Fruit fly (Drosophila melanogaster) whole organism, pupa: Measurements from ENCODE around the gene JhI-21.

Source experiments
- CG10348 ChIP-seq: fragments of 200-800 bp; sonication (Bioruptor generic); IDR thresholded peaks from 2 replicates; pipeline ENCODE4 v1.3.6; 2022; ENCODE audit warnings: missing biosample characterization, missing genetic modification characterization
- CG12605 ChIP-seq: fragments of 200-800 bp; sonication (Bioruptor generic); IDR thresholded peaks from 2 replicates; pipeline ENCODE4 v1.3.6; 2022; ENCODE audit warnings: missing biosample characterization, missing genetic modification characterization
- CG13204 ChIP-seq: fragments of 200-800 bp; sonication (Bioruptor generic); optimal IDR thresholded peaks from 2 replicates; lab custom pipeline; 2018; ENCODE audit warnings: missing biosample characterization, mild to moderate bottlenecking, missing genetic modification characterization, moderate library complexity
- CG15710 ChIP-seq: fragments of 200-800 bp; sonication (Bioruptor generic); optimal IDR thresholded peaks from 2 replicates; lab custom pipeline; 2018; ENCODE audit warnings: missing biosample characterization, mild to moderate bottlenecking, missing genetic modification characterization, moderate library complexity
- CG17806 ChIP-seq: fragments of 200-800 bp; sonication (Bioruptor generic); optimal IDR thresholded peaks from 2 replicates; lab custom pipeline; 2018; ENCODE audit warnings: missing biosample characterization, mild to moderate bottlenecking, missing genetic modification characterization, moderate library complexity
- CG32121 ChIP-seq: fragments of 200-800 bp; sonication (Bioruptor generic); IDR thresholded peaks from 2 replicates; pipeline ENCODE4 v1.3.6; 2022; ENCODE audit warnings: missing biosample characterization, missing genetic modification characterization
- CG34367 ChIP-seq: fragments of 200-800 bp; sonication (Bioruptor generic); optimal IDR thresholded peaks from 2 replicates; lab custom pipeline; 2018; ENCODE audit warnings: missing biosample characterization, mild to moderate bottlenecking, missing genetic modification characterization
- CG8301 ChIP-seq: fragments of 200-800 bp; sonication (Bioruptor generic); optimal IDR thresholded peaks from 2 replicates; lab custom pipeline; 2018; ENCODE audit warnings: missing biosample characterization, mild to moderate bottlenecking, missing genetic modification characterization
- EcR ChIP-seq: fragments of 200-800 bp; sonication (Bioruptor generic); optimal IDR thresholded peaks from 3 replicates; lab custom pipeline; 2019; ENCODE audit warnings: missing biosample characterization, missing genetic modification characterization, mild to moderate bottlenecking, moderate library complexity, missing genetic modification reagents
- Ets98B ChIP-seq: fragments of 200-800 bp; sonication (Bioruptor generic); IDR thresholded peaks from 2 replicates; pipeline ENCODE4 v1.3.6; 2022; ENCODE audit warnings: missing biosample characterization, missing genetic modification characterization
- Pif1B ChIP-seq: fragments of 200-800 bp; sonication (Bioruptor generic); optimal IDR thresholded peaks from 3 replicates; lab custom pipeline; 2016; ENCODE audit warnings: missing biosample characterization, missing genetic modification characterization
- fd96Ca ChIP-seq: fragments of 200-800 bp; sonication (Bioruptor generic); IDR thresholded peaks from 3 replicates; pipeline ENCODE4 v1.3.6; 2022; ENCODE audit warnings: missing biosample characterization, missing genetic modification characterization
- gl ChIP-seq: fragments of 200-800 bp; sonication (Bioruptor generic); optimal IDR thresholded peaks from 2 replicates; lab custom pipeline; 2018; ENCODE audit warnings: missing biosample characterization, mild to moderate bottlenecking, missing genetic modification characterization
- rn ChIP-seq: fragments of 200-800 bp; sonication (Bioruptor generic); IDR thresholded peaks from 2 replicates; pipeline ENCODE4 v1.3.6; 2022; ENCODE audit warnings: missing biosample characterization, missing genetic modification characterization

DNA sequence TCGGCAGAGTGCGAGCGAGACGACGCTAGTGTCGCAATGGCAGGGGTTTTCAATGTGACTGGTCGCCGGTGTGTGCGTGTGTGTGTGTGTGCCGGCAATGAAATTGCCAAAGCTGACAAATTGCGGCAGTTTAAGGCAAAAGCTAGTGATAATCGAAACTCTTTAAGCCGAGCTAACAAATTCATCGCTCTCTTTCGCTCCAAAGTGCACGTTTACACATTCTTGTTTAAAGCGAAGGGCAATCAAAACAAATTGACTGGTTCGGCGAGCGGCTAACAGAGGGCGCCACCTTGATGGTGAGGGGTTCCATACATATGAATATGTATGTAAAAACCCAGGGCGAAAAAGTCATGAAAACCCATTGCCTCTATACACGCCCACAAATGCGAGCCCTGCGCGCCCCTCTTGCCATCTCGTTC lies 52.0 kb downstream of the JhI-21 start:
- no peak for TF ChIP-seq CG13204 (GFP tag; lab: Kevin White, UChicago)
- TF ChIP-seq fd96Ca (GFP tag; lab: Robert Waterston, UW): no peak
- no peak for TF ChIP-seq EcR (GFP tag; lab: Kevin White, UChicago)
- no peak for TF ChIP-seq CG32121 (GFP tag; lab: Robert Waterston, UW)
- no peak for TF ChIP-seq Pif1B
- no peak for TF ChIP-seq CG15710
- TF ChIP-seq CG12605 (GFP tag; lab: Robert Waterston, UW): no peak
- TF ChIP-seq gl: no peak
- no peak for TF ChIP-seq Ets98B (GFP tag; lab: Robert Waterston, UW)
- no peak for TF ChIP-seq CG8301
- TF ChIP-seq CG10348: no peak
- TF ChIP-seq CG34367: no peak
- no peak for TF ChIP-seq CG17806
- TF ChIP-seq rn (GFP tag; lab: Robert Waterston, UW): no peak
